Fruit fly (Drosophila melanogaster) whole organism, wandering third instar larva: ENCODE measurements around the gene Cpr67Fa2.
A peak's percentile ranks its signal among the peaks of the same experiment; 100 is the strongest.

Experiments
- Abd-B ChIP-seq: fragments of >200 bp; optimal IDR thresholded peaks from 2 replicates; lab custom pipeline; 2017; ENCODE audit warnings: missing biosample characterization, missing genetic modification characterization
- CG32264 ChIP-seq: fragments of 200-800 bp; sonication (Bioruptor generic); optimal IDR thresholded peaks from 2 replicates; lab custom pipeline; 2016; ENCODE audit warnings: missing biosample characterization, missing genetic modification characterization
- CG9705 ChIP-seq: fragments of 200-800 bp; sonication (Bioruptor generic); optimal IDR thresholded peaks from 2 replicates; lab custom pipeline; 2018; ENCODE audit warnings: missing biosample characterization, mild to moderate bottlenecking, missing genetic modification characterization
- CrebA ChIP-seq: fragments of 200-800 bp; sonication (Bioruptor generic); optimal IDR thresholded peaks from 2 replicates; lab custom pipeline; 2016; ENCODE audit warnings: missing biosample characterization, mild to moderate bottlenecking, missing genetic modification characterization, borderline replicate concordance
- Dfd ChIP-seq: fragments of >200 bp; optimal IDR thresholded peaks from 2 replicates; lab custom pipeline; 2017; ENCODE audit warnings: missing biosample characterization, missing genetic modification characterization
- Dif ChIP-seq: fragments of 200-275, 200-300 bp; sonication (Bioruptor generic); optimal IDR thresholded peaks from 2 replicates; lab custom pipeline; 2018; ENCODE audit warnings: missing biosample characterization, missing genetic modification characterization; ENCODE audit not compliant: partially characterized antibody
- GATAd ChIP-seq: sonication (Bioruptor generic); optimal IDR thresholded peaks from 2 replicates; lab custom pipeline; 2016; ENCODE audit warnings: missing biosample characterization, missing genetic modification characterization
- HLH106 ChIP-seq: fragments of 200-800 bp; optimal IDR thresholded peaks from 3 replicates; lab custom pipeline; 2019; ENCODE audit warnings: missing biosample characterization, mild to moderate bottlenecking, missing genetic modification characterization, moderate library complexity
- Hnf4 ChIP-seq: fragments of 200-800 bp; sonication (Bioruptor generic); optimal IDR thresholded peaks from 2 replicates; lab custom pipeline; 2016; ENCODE audit warnings: missing biosample characterization, mild to moderate bottlenecking, missing genetic modification characterization
- Hr78 ChIP-seq: fragments of >200 bp; optimal IDR thresholded peaks from 2 replicates; lab custom pipeline; 2017; ENCODE audit warnings: missing biosample characterization, missing genetic modification characterization
- Hr83 ChIP-seq: fragments of 200-300 bp; sonication (Bioruptor generic); optimal IDR thresholded peaks from 2 replicates; lab custom pipeline; 2016; ENCODE audit warnings: missing biosample characterization, mild to moderate bottlenecking, missing genetic modification characterization, moderate library complexity; ENCODE audit not compliant: poor library complexity, severe bottlenecking
- Jra ChIP-seq: sonication (Bioruptor generic); optimal IDR thresholded peaks from 2 replicates; lab custom pipeline; 2016; ENCODE audit warnings: missing biosample characterization, missing genetic modification characterization
- Mio ChIP-seq: sonication (Bioruptor generic); optimal IDR thresholded peaks from 2 replicates; lab custom pipeline; 2016; ENCODE audit warnings: missing biosample characterization, missing genetic modification characterization
- Myc ChIP-seq: fragments of >200 bp; optimal IDR thresholded peaks from 2 replicates; lab custom pipeline; 2017
- N ChIP-seq: fragments of >200 bp; optimal IDR thresholded peaks from 2 replicates; lab custom pipeline; 2018; ENCODE audit warnings: missing biosample characterization, missing external identifiers, missing genetic modification characterization
- OdsH ChIP-seq: fragments of 200-800 bp; sonication (Bioruptor generic); optimal IDR thresholded peaks from 2 replicates; lab custom pipeline; 2016; ENCODE audit warnings: missing biosample characterization, mild to moderate bottlenecking, missing genetic modification characterization
- Rel ChIP-seq, 2 experiments: fragments of 200-800 bp; sonication (Bioruptor generic) in 1 of 2; optimal IDR thresholded peaks; 2 replicates in 1 of 2; 3 replicates in 1 of 2; lab custom pipeline; 2016 to 2019; ENCODE audit warnings: mild to moderate bottlenecking in 2 of 2, missing biosample characterization in 2 of 2, missing genetic modification characterization in 2 of 2, moderate library complexity in 1 of 2
- Sp1 ChIP-seq: fragments of 200-800 bp; sonication (Bioruptor generic); optimal IDR thresholded peaks from 3 replicates; lab custom pipeline; 2019; ENCODE audit warnings: missing biosample characterization, mild to moderate bottlenecking, missing genetic modification characterization, moderate library complexity
- Vsx2 ChIP-seq: fragments of 200-300, 225-300 bp; sonication (Bioruptor generic); optimal IDR thresholded peaks from 2 replicates; lab custom pipeline; 2018; ENCODE audit warnings: missing biosample characterization, missing genetic modification characterization; ENCODE audit not compliant: partially characterized antibody
- br ChIP-seq: fragments of 200-800 bp; sonication (Bioruptor generic); optimal IDR thresholded peaks from 2 replicates; lab custom pipeline; 2016; ENCODE audit warnings: missing biosample characterization, missing genetic modification characterization
- brk ChIP-seq: fragments of 200-800 bp; sonication (Bioruptor generic); optimal IDR thresholded peaks from 2 replicates; lab custom pipeline; 2016; ENCODE audit warnings: missing biosample characterization, mild to moderate bottlenecking, missing genetic modification characterization
- dl ChIP-seq, 2 experiments: fragments of 175-275, 200-275 bp in 1 of 2; fragments of 200-275 bp in 1 of 2; sonication (Bioruptor generic); optimal IDR thresholded peaks; lab custom pipeline; 2018; ENCODE audit warnings: mild to moderate bottlenecking in 2 of 2, missing biosample characterization in 2 of 2, missing genetic modification characterization in 2 of 2, moderate library complexity in 2 of 2; ENCODE audit not compliant: partially characterized antibody in 2 of 2, insufficient read depth in 1 of 2
- dmrt93B ChIP-seq: fragments of 200-800 bp; sonication (Bioruptor generic); optimal IDR thresholded peaks from 2 replicates; lab custom pipeline; 2018; ENCODE audit warnings: missing biosample characterization, mild to moderate bottlenecking, missing genetic modification characterization
- dsf ChIP-seq: sonication (Bioruptor generic); optimal IDR thresholded peaks from 2 replicates; lab custom pipeline; 2016; ENCODE audit warnings: missing biosample characterization, missing genetic modification characterization, borderline replicate concordance
- ey ChIP-seq: fragments of 200-800 bp; sonication (Bioruptor generic); optimal IDR thresholded peaks from 2 replicates; lab custom pipeline; 2016; ENCODE audit warnings: missing biosample characterization, missing genetic modification characterization
- foxo ChIP-seq, 2 experiments: fragments of 200-800 bp; sonication (Bioruptor generic); optimal IDR thresholded peaks; 2 replicates in 1 of 2; 3 replicates in 1 of 2; lab custom pipeline; 2016 to 2017; ENCODE audit warnings: missing biosample characterization in 2 of 2, missing genetic modification characterization in 2 of 2
- fru ChIP-seq: fragments of 200-800 bp; sonication (Bioruptor generic); optimal IDR thresholded peaks from 3 replicates; lab custom pipeline; 2016; ENCODE audit warnings: missing biosample characterization, mild to moderate bottlenecking, missing genetic modification characterization
- h ChIP-seq: fragments of 200-800 bp; sonication (Bioruptor generic); optimal IDR thresholded peaks from 3 replicates; lab custom pipeline; 2016; ENCODE audit warnings: missing biosample characterization, mild to moderate bottlenecking, missing genetic modification characterization
- jim ChIP-seq: fragments of 175-275, 200-325 bp; sonication (Bioruptor generic); optimal IDR thresholded peaks from 2 replicates; lab custom pipeline; 2016; ENCODE audit warnings: missing biosample characterization, mild to moderate bottlenecking, missing genetic modification characterization
- lola ChIP-seq: fragments of >200 bp; optimal IDR thresholded peaks from 2 replicates; lab custom pipeline; 2017; ENCODE audit warnings: missing biosample characterization, missing genetic modification characterization
- pan ChIP-seq: fragments of >200 bp; optimal IDR thresholded peaks from 2 replicates; lab custom pipeline; 2017
- psq ChIP-seq: fragments of 200-800 bp; sonication (Bioruptor generic); optimal IDR thresholded peaks from 3 replicates; lab custom pipeline; 2017; ENCODE audit warnings: missing biosample characterization, mild to moderate bottlenecking, missing genetic modification characterization, moderate library complexity
- rgr ChIP-seq: fragments of 200-800 bp; sonication (Bioruptor generic); optimal IDR thresholded peaks from 3 replicates; lab custom pipeline; 2016; ENCODE audit warnings: missing biosample characterization, mild to moderate bottlenecking, missing genetic modification characterization
- sage ChIP-seq: fragments of 200-800 bp; sonication (Bioruptor generic); optimal IDR thresholded peaks from 2 replicates; lab custom pipeline; 2016; ENCODE audit warnings: missing biosample characterization, mild to moderate bottlenecking, missing genetic modification characterization
- sv ChIP-seq: fragments of 200-800 bp; sonication (Bioruptor generic); optimal IDR thresholded peaks from 3 replicates; lab custom pipeline; 2016; ENCODE audit warnings: missing biosample characterization, missing genetic modification characterization
- tai ChIP-seq: sonication (Bioruptor generic); optimal IDR thresholded peaks from 2 replicates; lab custom pipeline; 2016; ENCODE audit warnings: missing biosample characterization, missing genetic modification characterization
- usp ChIP-seq: fragments of >200 bp; optimal IDR thresholded peaks from 2 replicates; lab custom pipeline; 2017; ENCODE audit warnings: missing biosample characterization, missing genetic modification characterization
- woc ChIP-seq: sonication (Bioruptor generic); optimal IDR thresholded peaks from 2 replicates; lab custom pipeline; 2016; ENCODE audit warnings: missing biosample characterization, mild to moderate bottlenecking, missing genetic modification characterization

Gene Cpr67Fa2

DNA sequence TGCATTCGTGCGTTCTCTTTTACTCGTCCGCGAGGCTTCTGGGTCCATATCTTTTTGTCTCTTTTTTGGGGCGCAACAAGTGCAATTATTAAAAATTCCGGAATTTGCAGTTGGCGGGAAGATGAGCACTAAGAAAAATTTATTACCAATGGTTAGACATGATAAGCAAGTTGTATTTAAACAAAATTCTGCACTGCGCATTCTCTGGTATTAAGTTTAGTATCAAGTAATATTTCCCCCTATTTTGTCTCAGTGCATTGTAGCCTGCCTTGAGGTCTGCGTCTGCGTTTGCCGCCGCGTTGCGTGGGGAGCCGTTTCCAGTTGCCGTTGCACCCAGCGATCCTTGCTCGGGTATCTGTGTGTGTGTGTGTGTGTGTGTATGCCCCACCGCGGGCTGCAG lies 48.8 kb downstream of the Cpr67Fa2 start:
- TF ChIP-seq jim (GFP tag; lab: Kevin White, UChicago): no peak
- TF ChIP-seq h: peak; percentile 77
- no peak for TF ChIP-seq pan (lab: Kevin White, UChicago)
- TF ChIP-seq lola (GFP tag; lab: Kevin White, UChicago): no peak
- TF ChIP-seq fru: peak; percentile 80
- peak; percentile 68 for TF ChIP-seq OdsH (GFP tag; lab: Kevin White, UChicago)
- TF ChIP-seq CG32264 (GFP tag; lab: Kevin White, UChicago): no peak
- TF ChIP-seq sage (GFP tag; lab: Kevin White, UChicago): no peak
- TF ChIP-seq dmrt93B (GFP tag; lab: Kevin White, UChicago): peak; percentile 50
- TF ChIP-seq Myc: no peak
- peak; percentile 73 for TF ChIP-seq CG9705 (GFP tag; lab: Kevin White, UChicago)
- no peak for TF ChIP-seq GATAd
- TF ChIP-seq HLH106 (tag; lab: Kevin White, UChicago): peak; percentile 78
- TF ChIP-seq Abd-B: no peak
- peak; percentile 33 for TF ChIP-seq tai (GFP tag; lab: Kevin White, UChicago)
- no peak for TF ChIP-seq CrebA (GFP tag; lab: Kevin White, UChicago)
- peak; percentile 71 for TF ChIP-seq br
- no peak for TF ChIP-seq usp (GFP tag; lab: Kevin White, UChicago)
- TF ChIP-seq woc: peak; percentile 76
- no peak for TF ChIP-seq Dfd (GFP tag; lab: Kevin White, UChicago)
- TF ChIP-seq foxo (GFP tag; optimal IDR thresholded peaks at IDR 0.05; lab: Kevin White, UChicago): peak in 1 of 2 experiments; percentile 75
- no peak for TF ChIP-seq Mio (GFP tag; lab: Kevin White, UChicago)
- TF ChIP-seq Jra (GFP tag; lab: Kevin White, UChicago): no peak
- no peak for TF ChIP-seq dsf (GFP tag; lab: Kevin White, UChicago)
- TF ChIP-seq dl (GFP tag; optimal IDR thresholded peaks at IDR 0.05; lab: Kevin White, UChicago; ENCODE audit: insufficient read depth in 1 of 2, partially characterized antibody in 2 of 2): no peak
- TF ChIP-seq Sp1: peak; percentile 77
- TF ChIP-seq Hr83 (GFP tag; lab: Kevin White, UChicago): peak; percentile 2
- peak; percentile 71 for TF ChIP-seq ey (GFP tag; lab: Kevin White, UChicago)
- no peak for TF ChIP-seq Rel (GFP tag; optimal IDR thresholded peaks at IDR 0.05; lab: Kevin White, UChicago)
- no peak for TF ChIP-seq Rel (tag; optimal IDR thresholded peaks at IDR 0.05; lab: Kevin White, UChicago)
- TF ChIP-seq brk (GFP tag; lab: Kevin White, UChicago): no peak
- no peak for TF ChIP-seq N (GFP tag; lab: Kevin White, UChicago)
- TF ChIP-seq psq (GFP tag; lab: Kevin White, UChicago): peak; percentile 73
- TF ChIP-seq Hr78 (GFP tag; lab: Kevin White, UChicago): no peak
- no peak for TF ChIP-seq sv (GFP tag; lab: Kevin White, UChicago)
- peak; percentile 70 for TF ChIP-seq Hnf4
- TF ChIP-seq Vsx2 (GFP tag; lab: Kevin White, UChicago): no peak
- no peak for TF ChIP-seq Dif (GFP tag; lab: Kevin White, UChicago)
- peak; percentile 59 for TF ChIP-seq rgr (GFP tag; lab: Kevin White, UChicago)
